Worm (Caenorhabditis elegans) whole organism, L3 larva: ENCODE data around the gene csn-1.
A peak's percentile ranks its signal among the peaks of the same experiment; 100 is the strongest.
"Not testable (repeated sequence)": the region's sequence is repeated elsewhere in the genome, so short reads cannot be mapped to it uniquely, and the experiment has no call there.

ENCODE experiments used
- R02D3.7 ChIP-seq: fragments of 150-350 bp; optimal IDR thresholded peaks from 2 replicates; lab custom pipeline; 2014; ENCODE audit warnings: missing biosample characterization, missing genetic modification characterization
- ama-1 ChIP-seq: fragments of 150-350 bp; optimal IDR thresholded peaks from 2 replicates; lab custom pipeline; 2018
- ceh-28 ChIP-seq: fragments of 150-350 bp; optimal IDR thresholded peaks from 2 replicates; lab custom pipeline; 2014; ENCODE audit warnings: missing biosample characterization, missing genetic modification reagents, missing genetic modification characterization
- ceh-82 ChIP-seq: fragments of 150-350 bp; optimal IDR thresholded peaks from 2 replicates; lab custom pipeline; 2014; ENCODE audit warnings: missing biosample characterization, missing genetic modification characterization
- ceh-9 ChIP-seq: sonication (generic microtip); optimal IDR thresholded peaks from 2 replicates; lab custom pipeline; 2018; ENCODE audit warnings: missing biosample characterization, missing genetic modification characterization
- daf-12 ChIP-seq: fragments of 150-350 bp; optimal IDR thresholded peaks from 2 replicates; lab custom pipeline; 2014; ENCODE audit warnings: missing biosample characterization, missing genetic modification reagents, missing genetic modification characterization
- egl-27 ChIP-seq: sonication (generic microtip); optimal IDR thresholded peaks from 4 replicates; lab custom pipeline; 2017; ENCODE audit warnings: missing biosample characterization, missing genetic modification reagents, missing genetic modification characterization
- egl-5 ChIP-seq: fragments of 150-350 bp; optimal IDR thresholded peaks from 2 replicates; lab custom pipeline; 2017; ENCODE audit warnings: missing biosample characterization, missing genetic modification reagents, missing genetic modification characterization, inconsistent platforms
- elt-1 ChIP-seq: fragments of 150-350 bp; optimal IDR thresholded peaks from 2 replicates; lab custom pipeline; 2014; ENCODE audit warnings: missing biosample characterization, missing genetic modification characterization
- elt-2 ChIP-seq: sonication (generic microtip); optimal IDR thresholded peaks from 2 replicates; lab custom pipeline; 2016; ENCODE audit warnings: missing genetic modification reagents, mild to moderate bottlenecking, missing genetic modification characterization, missing compliant biosample characterization
- elt-3 ChIP-seq, 3 experiments: fragments of 150-350 bp in 1 of 3; sonication (generic microtip) in 2 of 3; optimal IDR thresholded peaks; 2 replicates in 2 of 3; 4 replicates in 1 of 3; lab custom pipeline; 2014 to 2017; ENCODE audit warnings: missing biosample characterization in 3 of 3, missing genetic modification characterization in 3 of 3
- eor-1 ChIP-seq, 2 experiments: fragments of 150-350 bp; optimal IDR thresholded peaks; 2 replicates each; lab custom pipeline; 2014 to 2018; ENCODE audit warnings: missing biosample characterization in 2 of 2, missing genetic modification characterization in 2 of 2
- fkh-10 ChIP-seq: sonication (generic microtip); optimal IDR thresholded peaks from 2 replicates; lab custom pipeline; 2017; ENCODE audit warnings: missing biosample characterization, missing genetic modification reagents, missing genetic modification characterization
- fkh-2 ChIP-seq: fragments of 150-350 bp; optimal IDR thresholded peaks from 2 replicates; lab custom pipeline; 2014; ENCODE audit warnings: missing biosample characterization, missing genetic modification reagents, missing genetic modification characterization
- fos-1 ChIP-seq: fragments of 150-350 bp; optimal IDR thresholded peaks from 2 replicates; lab custom pipeline; 2014; ENCODE audit warnings: missing biosample characterization, missing genetic modification characterization
- jun-1 ChIP-seq: fragments of 150-350 bp; optimal IDR thresholded peaks from 2 replicates; lab custom pipeline; 2014; ENCODE audit warnings: missing biosample characterization, missing genetic modification reagents, missing genetic modification characterization
- lin-15B ChIP-seq: fragments of 150-350 bp; optimal IDR thresholded peaks from 2 replicates; lab custom pipeline; 2014; ENCODE audit warnings: missing biosample characterization, missing genetic modification characterization
- lin-39 ChIP-seq: fragments of 150-350 bp; optimal IDR thresholded peaks from 2 replicates; lab custom pipeline; 2018; ENCODE audit warnings: missing biosample characterization, missing genetic modification reagents, missing genetic modification characterization
- lsy-12 ChIP-seq: sonication (generic microtip); optimal IDR thresholded peaks from 2 replicates; lab custom pipeline; 2016; ENCODE audit warnings: mild to moderate bottlenecking, missing genetic modification characterization, missing compliant biosample characterization
- mdl-1 ChIP-seq: fragments of 150-350 bp; optimal IDR thresholded peaks from 2 replicates; lab custom pipeline; 2014; ENCODE audit warnings: missing biosample characterization, missing genetic modification characterization
- mml-1 ChIP-seq: fragments of 150-350 bp; sonication (generic microtip); optimal IDR thresholded peaks from 3 replicates; lab custom pipeline; 2014; ENCODE audit warnings: missing biosample characterization, missing genetic modification characterization
- nfya-1 ChIP-seq: sonication (generic microtip); optimal IDR thresholded peaks from 2 replicates; lab custom pipeline; 2017; ENCODE audit warnings: missing genetic modification characterization, mild to moderate bottlenecking, missing compliant biosample characterization, antibody characterized with exemption, moderate library complexity; ENCODE audit not compliant: insufficient read depth
- nhr-12 ChIP-seq: fragments of 150-350 bp; optimal IDR thresholded peaks from 2 replicates; lab custom pipeline; 2014; ENCODE audit warnings: missing biosample characterization, missing genetic modification characterization
- nhr-23 ChIP-seq: fragments of 150-350 bp; optimal IDR thresholded peaks from 2 replicates; lab custom pipeline; 2014; ENCODE audit warnings: missing biosample characterization, missing genetic modification reagents, missing genetic modification characterization
- nhr-237 ChIP-seq: fragments of 150-350 bp; optimal IDR thresholded peaks from 2 replicates; lab custom pipeline; 2014; ENCODE audit warnings: missing biosample characterization, missing genetic modification characterization
- nhr-25 ChIP-seq: sonication (generic microtip); optimal IDR thresholded peaks from 2 replicates; lab custom pipeline; 2017; ENCODE audit warnings: missing biosample characterization, missing genetic modification characterization
- nhr-43 ChIP-seq: sonication (generic microtip); optimal IDR thresholded peaks from 2 replicates; lab custom pipeline; 2016; ENCODE audit warnings: mild to moderate bottlenecking, missing genetic modification characterization, missing compliant biosample characterization; ENCODE audit not compliant: poor library complexity, severe bottlenecking
- nhr-76 ChIP-seq: fragments of 150-350 bp; sonication (generic microtip); optimal IDR thresholded peaks from 5 replicates; lab custom pipeline; 2014; ENCODE audit warnings: missing biosample characterization, missing genetic modification characterization
- nhr-77 ChIP-seq: fragments of 150-350 bp; optimal IDR thresholded peaks from 2 replicates; lab custom pipeline; 2014; ENCODE audit warnings: missing biosample characterization, missing genetic modification characterization
- pha-4 ChIP-seq: fragments of 150-350 bp; optimal IDR thresholded peaks from 2 replicates; lab custom pipeline; 2014; ENCODE audit warnings: missing biosample characterization, missing genetic modification reagents, missing genetic modification characterization
- pqm-1 ChIP-seq: fragments of 150-350 bp; optimal IDR thresholded peaks from 2 replicates; lab custom pipeline; 2017; ENCODE audit warnings: missing biosample characterization, missing genetic modification characterization, inconsistent platforms
- sea-2 ChIP-seq: fragments of 150-350 bp; sonication (generic microtip); optimal IDR thresholded peaks from 4 replicates; lab custom pipeline; 2014; ENCODE audit warnings: missing biosample characterization, missing genetic modification reagents, missing genetic modification characterization
- snpc-4 ChIP-seq: fragments of 150-350 bp; optimal IDR thresholded peaks from 2 replicates; lab custom pipeline; 2014; ENCODE audit warnings: missing biosample characterization, missing genetic modification characterization
- tbx-2 ChIP-seq: sonication (generic microtip); optimal IDR thresholded peaks from 2 replicates; lab custom pipeline; 2016; ENCODE audit warnings: mild to moderate bottlenecking, missing genetic modification characterization, missing compliant biosample characterization
- unc-39 ChIP-seq: sonication (generic microtip); optimal IDR thresholded peaks from 4 replicates; lab custom pipeline; 2017; ENCODE audit warnings: missing biosample characterization, missing genetic modification characterization
- unc-62 ChIP-seq: fragments of 150-350 bp; sonication (generic microtip); optimal IDR thresholded peaks from 4 replicates; lab custom pipeline; 2014; ENCODE audit warnings: missing biosample characterization, missing genetic modification reagents, missing genetic modification characterization
- zag-1 ChIP-seq: fragments of 150-350 bp; optimal IDR thresholded peaks from 2 replicates; lab custom pipeline; 2014; ENCODE audit warnings: missing biosample characterization, missing genetic modification characterization
- ztf-11 ChIP-seq: fragments of 150-350 bp; optimal IDR thresholded peaks from 2 replicates; lab custom pipeline; 2014; ENCODE audit warnings: missing biosample characterization, missing genetic modification characterization
- ztf-4 ChIP-seq: fragments of 150-350 bp; optimal IDR thresholded peaks from 2 replicates; lab custom pipeline; 2014; ENCODE audit warnings: missing biosample characterization, missing genetic modification characterization

csn-1 gene

ce11 chrV:17888939-17889338, 18.5 kb upstream of the csn-1 start, which contains the start of gene C06H5.6:
C06H5.6 (minus strand) TSS chrV:17888984.
- TF ChIP-seq nhr-43 (tag; lab: Kevin White, UChicago) (no peak), jun-1 (no peak), elt-2 (tag; lab: Kevin White, UChicago) (peak; percentile 73), nhr-12 (tag; lab: Kevin White, UChicago) (no peak), pqm-1 (tag; lab: Kevin White, UChicago) (peak; percentile 16), daf-12 (tag; lab: Kevin White, UChicago) (no peak), unc-62 (GFP tag; lab: Kevin White, UChicago) (no peak)

ce11 chrV:17871049-17871448, 598 bp upstream of the csn-1 start, which contains the start of gene phf-14:
phf-14 (plus strand) TSS chrV:17871393.
- TF ChIP-seq pha-4 (tag; lab: Kevin White, UChicago) (peak; percentile 73), nhr-237 (tag; lab: Kevin White, UChicago) (no peak), elt-2 (tag; lab: Kevin White, UChicago) (peak; percentile 8), unc-62 (GFP tag; lab: Kevin White, UChicago) (no peak), nhr-23 (tag; lab: Kevin White, UChicago) (peak; percentile 55), sea-2 (GFP tag; lab: Kevin White, UChicago) (no peak), nhr-12 (tag; lab: Kevin White, UChicago) (no peak), nfya-1 (peak; percentile 50), lin-15B (tag; lab: Kevin White, UChicago) (peak; percentile 80), zag-1 (no peak), nhr-25 (peak; percentile 1), ceh-82 (tag; lab: Kevin White, UChicago) (peak; percentile 22), pqm-1 (tag; lab: Kevin White, UChicago) (peak; percentile 14), snpc-4 (tag; lab: Kevin White, UChicago) (peak; percentile 43)
- TF ChIP-seq, all 47 proteins: peak for 9

ce11 chrV:17865309-17865708, 5.1 kb downstream of the csn-1 start, which contains the start of gene Y59A8A.8:
Y59A8A.8 (plus strand) TSS chrV:17865609.
- TF ChIP-seq nhr-237 (tag; lab: Kevin White, UChicago); lin-15B (tag; lab: Kevin White, UChicago); eor-1 (tag; optimal IDR thresholded peaks at IDR 0.05; lab: Kevin White, UChicago): not testable (repeated sequence)

- TF ChIP-seq lin-39 (no peak), pqm-1 (tag; lab: Kevin White, UChicago) (no peak), pha-4 (tag; lab: Kevin White, UChicago) (no peak), sea-2 (GFP tag; lab: Kevin White, UChicago) (no peak), mdl-1 (tag; lab: Kevin White, UChicago) (no peak), elt-3 (tag; optimal IDR thresholded peaks at IDR 0.05; lab: Kevin White, UChicago) (no peak)
- TF ChIP-seq, all 47 proteins: peak for 0
These were observed 10.9 kb downstream of the csn-1 start for ce11 chrV:17859519-17859918.

- TF ChIP-seq egl-27 (tag; lab: Kevin White, UChicago) (no peak), eor-1 (tag; optimal IDR thresholded peaks at IDR 0.05; lab: Kevin White, UChicago) (no peak), fkh-10 (GFP tag; lab: Kevin White, UChicago) (no peak), ceh-9 (no peak), nhr-77 (no peak), jun-1 (no peak), elt-1 (no peak), R02D3.7 (no peak), egl-5 (no peak), fos-1 (tag; lab: Kevin White, UChicago) (no peak)
These were observed 11.4 kb downstream of the csn-1 start for ce11 chrV:17859065-17859464.

ce11 chrV:17857901-17858300, 12.6 kb downstream of the csn-1 start:
- TF ChIP-seq ztf-4 (tag; lab: Kevin White, UChicago), result no peak
- TF ChIP-seq nhr-25, result peak; percentile 24
- no peak for TF ChIP-seq ztf-11 (tag; lab: Kevin White, UChicago)
- TF ChIP-seq pha-4 (tag; lab: Kevin White, UChicago), result peak; percentile 69
- no peak for TF ChIP-seq unc-39
- peak; percentile 79 for TF ChIP-seq lin-15B (tag; lab: Kevin White, UChicago)
- TF ChIP-seq elt-3 (tag; optimal IDR thresholded peaks at IDR 0.05; lab: Kevin White, UChicago), result no peak
- TF ChIP-seq ceh-28 (tag; lab: Kevin White, UChicago), result peak; percentile 78
- peak; percentile 61 for TF ChIP-seq lsy-12 (tag; lab: Kevin White, UChicago)
- no peak for TF ChIP-seq ceh-9
- TF ChIP-seq egl-27 (tag; lab: Kevin White, UChicago), result no peak
- TF ChIP-seq fkh-2 (tag; lab: Kevin White, UChicago), result no peak
- no peak for TF ChIP-seq daf-12 (tag; lab: Kevin White, UChicago)
- TF ChIP-seq unc-62 (GFP tag; lab: Kevin White, UChicago), result peak; percentile 64
- TF ChIP-seq zag-1, result no peak
- peak; percentile 73 for TF ChIP-seq jun-1
- TF ChIP-seq lin-39, result peak; percentile 90
- TF ChIP-seq eor-1 (tag; optimal IDR thresholded peaks at IDR 0.05; lab: Kevin White, UChicago), result no peak
- no peak for TF ChIP-seq ama-1 (lab: Kevin White, UChicago)
- no peak for TF ChIP-seq mml-1 (tag; lab: Kevin White, UChicago)
- TF ChIP-seq tbx-2 (tag; lab: Kevin White, UChicago), result peak; percentile 68
- no peak for TF ChIP-seq nhr-76 (tag; lab: Kevin White, UChicago)
- TF ChIP-seq nhr-237 (tag; lab: Kevin White, UChicago), result no peak
- no peak for TF ChIP-seq nhr-43 (tag; lab: Kevin White, UChicago)
- no peak for TF ChIP-seq elt-1
- TF ChIP-seq nhr-23 (tag; lab: Kevin White, UChicago), result peak; percentile 80
- TF ChIP-seq snpc-4 (tag; lab: Kevin White, UChicago), result peak; percentile 63
- TF ChIP-seq ceh-82 (tag; lab: Kevin White, UChicago), result peak; percentile 49
